Worm (Caenorhabditis elegans): ENCODE results near the gene C06A1.7.

The C06A1.7 gene

DNA sequence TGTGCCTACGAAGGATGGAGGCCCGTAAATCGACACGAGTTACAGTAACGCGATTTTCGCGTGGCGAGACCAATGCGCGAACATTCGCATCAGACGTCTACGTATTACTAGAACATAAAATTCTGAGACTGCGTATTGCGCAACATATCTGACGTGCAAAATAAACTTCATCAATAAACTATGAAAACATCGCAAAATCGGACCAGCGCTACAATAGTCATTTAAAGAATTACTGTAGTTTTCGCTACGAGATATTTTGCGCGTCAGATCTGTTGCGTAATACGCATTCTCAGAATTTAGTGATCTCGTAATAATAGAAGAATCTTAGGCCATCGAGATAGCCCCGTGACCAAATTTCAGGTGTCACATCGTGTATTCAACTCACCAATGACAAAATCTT lies 29.6 kb downstream of the C06A1.7 start:
- no peak for TF ChIP-seq elt-4 (tag; optimal IDR thresholded peaks at IDR 0.05)
- no peak for TF ChIP-seq Y22D7AL.16 (tag; optimal IDR thresholded peaks at IDR 0.05)
- no peak for TF ChIP-seq dve-1 (tag; optimal IDR thresholded peaks at IDR 0.05)
- no peak for TF ChIP-seq nfya-1 (tag; optimal IDR thresholded peaks at IDR 0.05)
- TF ChIP-seq ceh-18 (tag; optimal IDR thresholded peaks at IDR 0.05) = no peak
- no peak for TF ChIP-seq nhr-11 (tag; optimal IDR thresholded peaks at IDR 0.05)
- TF ChIP-seq sox-2 (GFP tag; IDR thresholded peaks at IDR 0.05) = no peak
- TF ChIP-seq fkh-10 (GFP tag; optimal IDR thresholded peaks at IDR 0.05) = no peak
- TF ChIP-seq pax-1 (tag; optimal IDR thresholded peaks at IDR 0.05) = no peak
- TF ChIP-seq pha-4 (tag; optimal IDR thresholded peaks at IDR 0.05) = no peak
- no peak for TF ChIP-seq syd-9 (tag; optimal IDR thresholded peaks at IDR 0.05)
- TF ChIP-seq tbx-2 (tag; optimal IDR thresholded peaks at IDR 0.05) = no peak
- no peak for TF ChIP-seq elt-2 (tag; optimal IDR thresholded peaks at IDR 0.05)
- TF ChIP-seq ceh-31 (tag; optimal IDR thresholded peaks at IDR 0.05) = no peak
- no peak for TF ChIP-seq ceh-14 (tag; optimal IDR thresholded peaks at IDR 0.05)
- no peak for TF ChIP-seq unc-86 (tag; optimal IDR thresholded peaks at IDR 0.05)
- no peak for TF ChIP-seq npax-4 (tag; optimal IDR thresholded peaks at IDR 0.05)

DNA sequence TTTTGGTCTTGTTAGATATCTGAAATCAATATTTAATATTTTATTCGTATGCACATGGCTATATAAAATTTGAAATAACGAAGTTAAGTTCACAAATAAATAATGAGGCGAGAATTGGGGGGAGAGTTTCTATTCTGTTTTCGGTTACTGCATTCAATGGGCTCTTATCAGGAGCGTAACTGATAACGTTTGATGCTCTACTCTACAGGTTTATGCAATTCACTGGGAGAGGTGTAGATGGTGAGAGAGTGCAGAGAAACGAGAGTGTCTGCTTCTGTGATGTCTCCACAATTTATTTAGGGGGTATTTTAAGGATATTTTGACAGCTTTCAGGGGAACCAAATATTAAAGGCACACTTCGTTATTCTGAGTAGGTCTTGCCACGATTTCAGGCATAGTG lies 30.1 kb downstream of the C06A1.7 start, which contains the start of gene C14A4.6:
Gene C14A4.6 (minus strand): TSS at position 19 of the 400 bp plus-strand sequence.
- TF ChIP-seq madf-2 (tag; optimal IDR thresholded peaks at IDR 0.05) (no peak), hlh-8 (tag; optimal IDR thresholded peaks at IDR 0.05) (no peak), ama-1 (optimal IDR thresholded peaks at IDR 0.05) (no peak), elt-2 (tag; optimal IDR thresholded peaks at IDR 0.05) (peak; percentile 94), ceh-45 (GFP tag; IDR thresholded peaks at IDR 0.05) (no peak), ztf-16 (tag; optimal IDR thresholded peaks at IDR 0.05) (no peak)

- no peak for TF ChIP-seq npax-4 (tag; optimal IDR thresholded peaks at IDR 0.05)
- no peak for TF ChIP-seq pros-1 (tag; optimal IDR thresholded peaks at IDR 0.05)
- no peak for TF ChIP-seq ceh-19 (GFP tag; optimal IDR thresholded peaks at IDR 0.05)
- TF ChIP-seq F13H6.1 (tag; optimal IDR thresholded peaks at IDR 0.05) = no peak
Measured at ce11 chrII:10596462-10596861, 31.8 kb downstream of the C06A1.7 start, which contains the start of gene C14A4.7. TSS of gene C14A4.7 (minus strand) at chrII:10596562.

DNA sequence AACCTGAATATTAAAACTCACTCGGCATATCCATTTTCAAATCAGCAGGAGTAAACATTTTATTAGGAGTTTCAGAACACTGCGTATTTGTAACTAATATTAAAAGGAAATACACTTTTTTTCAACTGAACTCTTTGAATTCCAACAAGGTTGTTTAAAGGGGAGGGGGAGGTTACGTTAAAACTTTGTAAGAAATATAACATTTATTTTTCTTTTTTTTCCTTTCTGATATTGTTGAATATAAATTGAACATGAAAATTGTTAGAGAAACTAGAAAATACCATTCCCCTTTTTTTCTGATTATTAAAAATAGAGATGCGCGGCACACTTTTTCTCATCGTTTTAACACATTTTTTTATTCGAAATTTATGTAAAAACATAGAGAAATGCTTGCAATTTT lies 33.3 kb downstream of the C06A1.7 start, which contains the start of gene C14A4.8:
Gene C14A4.8 (minus strand): TSS at position 101 of the 400 bp plus-strand sequence.
- TF ChIP-seq ztf-16 (tag; optimal IDR thresholded peaks at IDR 0.05) = no peak
- TF ChIP-seq K09A11.1 (tag; optimal IDR thresholded peaks at IDR 0.05; ENCODE audit: insufficient read depth) = no peak
- no peak for TF ChIP-seq ama-1 (optimal IDR thresholded peaks at IDR 0.05)
- TF ChIP-seq pat-9 (tag; optimal IDR thresholded peaks at IDR 0.05) = no peak
- TF ChIP-seq hlh-6 (tag; optimal IDR thresholded peaks at IDR 0.05) = no peak
- no peak for TF ChIP-seq ceh-22 (tag; optimal IDR thresholded peaks at IDR 0.05)
- no peak for TF ChIP-seq pros-1 (tag; optimal IDR thresholded peaks at IDR 0.05)
- TF ChIP-seq che-1 (tag; optimal IDR thresholded peaks at IDR 0.05) = no peak
- no peak for TF ChIP-seq gmeb-2 (tag; optimal IDR thresholded peaks at IDR 0.05)
- TF ChIP-seq sdc-2 (tag; optimal IDR thresholded peaks at IDR 0.05) = no peak
- TF ChIP-seq ceh-48 (tag; optimal IDR thresholded peaks at IDR 0.05) = no peak
- TF ChIP-seq nhr-11 (tag; optimal IDR thresholded peaks at IDR 0.05) = no peak
- no peak for TF ChIP-seq madf-2 (tag; optimal IDR thresholded peaks at IDR 0.05)
- TF ChIP-seq pha-2 (tag; optimal IDR thresholded peaks at IDR 0.05) = no peak
- no peak for TF ChIP-seq elt-4 (tag; optimal IDR thresholded peaks at IDR 0.05)
- no peak for TF ChIP-seq dmd-4 (tag; optimal IDR thresholded peaks at IDR 0.05; ENCODE audit: borderline replicate concordance)
- TF ChIP-seq pqm-1 (tag; optimal IDR thresholded peaks at IDR 0.05) = no peak

ce11 chrII:10598970-10599369 lies 34.3 kb downstream of the C06A1.7 start, which contains the start of gene C14A4.9:
TSS of gene C14A4.9 (plus strand) at chrII:10599337.
- TF ChIP-seq ceh-31 (tag; optimal IDR thresholded peaks at IDR 0.05) (no peak), F13H6.1 (tag; optimal IDR thresholded peaks at IDR 0.05) (no peak), ahr-1 (tag; optimal IDR thresholded peaks at IDR 0.05) (no peak), dmd-4 (tag; optimal IDR thresholded peaks at IDR 0.05; ENCODE audit: borderline replicate concordance) (no peak), ceh-6 (GFP tag; optimal IDR thresholded peaks at IDR 0.05) (no peak), che-1 (tag; optimal IDR thresholded peaks at IDR 0.05) (no peak), K02D7.2 (tag; optimal IDR thresholded peaks at IDR 0.05) (no peak), C38D4.7 (GFP tag; optimal IDR thresholded peaks at IDR 0.05) (no peak), ceh-30 (tag; optimal IDR thresholded peaks at IDR 0.05) (no peak), pag-3 (tag; optimal IDR thresholded peaks at IDR 0.05; ENCODE audit: borderline replicate concordance) (no peak), T23F11.4 (GFP tag; optimal IDR thresholded peaks at IDR 0.05) (no peak), pros-1 (tag; optimal IDR thresholded peaks at IDR 0.05) (no peak)

Measured in whole organism, late embryonic.